Worm (Caenorhabditis elegans) whole organism, L1 larva: Measurements from ENCODE around the gene klp-12.

ENCODE experiments used
- C04F5.9 ChIP-seq: sonication (generic microtip); optimal IDR thresholded peaks from 2 replicates; lab custom pipeline; 2016; ENCODE audit warnings: missing genetic modification characterization, missing compliant biosample characterization
- C16A3.4 ChIP-seq: fragments of 150-350 bp; optimal IDR thresholded peaks from 2 replicates; lab custom pipeline; 2014; ENCODE audit warnings: missing biosample characterization, missing genetic modification characterization
- C34B4.2 ChIP-seq: sonication (generic microtip); optimal IDR thresholded peaks from 2 replicates; lab custom pipeline; 2017; ENCODE audit warnings: mild to moderate bottlenecking, missing genetic modification characterization, missing compliant biosample characterization
- Y116A8C.19 ChIP-seq: sonication (generic microtip); optimal IDR thresholded peaks from 2 replicates; lab custom pipeline; 2016; ENCODE audit warnings: missing compliant biosample characterization, missing genetic modification characterization, borderline replicate concordance
- alr-1 ChIP-seq: fragments of 200-800 bp; sonication (Bioruptor generic); optimal IDR thresholded peaks from 2 replicates; lab custom pipeline; 2018; ENCODE audit warnings: borderline replicate concordance, mild to moderate bottlenecking, missing genetic modification characterization, missing compliant biosample characterization
- aly-2 ChIP-seq: fragments of 150-350 bp; optimal IDR thresholded peaks from 2 replicates; lab custom pipeline; 2014; ENCODE audit warnings: missing biosample characterization, missing genetic modification characterization
- blmp-1 ChIP-seq: fragments of 150-350 bp; optimal IDR thresholded peaks from 2 replicates; lab custom pipeline; 2014; ENCODE audit warnings: missing biosample characterization, missing genetic modification characterization
- ceh-82 ChIP-seq, 3 experiments: fragments of 150-350 bp in 1 of 3; sonication (generic microtip) in 2 of 3; optimal IDR thresholded peaks; 2 replicates each; lab custom pipeline; 2014 to 2017; ENCODE audit warnings: missing biosample characterization in 3 of 3, missing genetic modification characterization in 3 of 3
- ceh-90 ChIP-seq: sonication (generic microtip); optimal IDR thresholded peaks from 2 replicates; lab custom pipeline; 2016; ENCODE audit warnings: missing genetic modification characterization, missing compliant biosample characterization
- dsc-1 ChIP-seq: sonication (generic microtip); optimal IDR thresholded peaks from 2 replicates; lab custom pipeline; 2016; ENCODE audit warnings: mild to moderate bottlenecking, missing genetic modification characterization, missing compliant biosample characterization
- efl-1 ChIP-seq, 4 experiments: fragments of 150-350 bp; optimal IDR thresholded peaks in 3 of 4; peaks in 1 of 4; 1 replicate in 1 of 4; 2 replicates in 3 of 4; lab custom pipeline; 2014; ENCODE audit warnings: missing biosample characterization in 2 of 4, missing genetic modification characterization in 2 of 4, missing genetic modification reagents in 2 of 4
- egl-13 ChIP-seq: sonication (generic microtip); optimal IDR thresholded peaks from 2 replicates; lab custom pipeline; 2016; ENCODE audit warnings: missing genotype, missing genetic modification reagents, missing genetic modification characterization, missing compliant biosample characterization
- egl-27 ChIP-seq, 2 experiments: fragments of 150-350 bp in 1 of 2; sonication (generic microtip); optimal IDR thresholded peaks; 3 replicates each; lab custom pipeline; 2017 to 2018; ENCODE audit warnings: missing biosample characterization in 2 of 2, missing genetic modification characterization in 2 of 2, missing genetic modification reagents in 2 of 2
- elt-3 ChIP-seq, 6 experiments: fragments of 150-350 bp in 1 of 6; sonication (generic microtip); optimal IDR thresholded peaks; 2 replicates each; lab custom pipeline; 2017 to 2018; ENCODE audit warnings: missing biosample characterization in 6 of 6, missing genetic modification characterization in 6 of 6, inconsistent platforms in 1 of 6
- fkh-4 ChIP-seq: sonication (generic microtip); optimal IDR thresholded peaks from 2 replicates; lab custom pipeline; 2016; ENCODE audit warnings: missing compliant biosample characterization, missing genetic modification characterization, borderline replicate concordance
- fkh-8 ChIP-seq: sonication (generic microtip); optimal IDR thresholded peaks from 2 replicates; lab custom pipeline; 2016; ENCODE audit warnings: mild to moderate bottlenecking, missing genetic modification characterization, missing compliant biosample characterization
- fos-1 ChIP-seq: fragments of 150-350 bp; optimal IDR thresholded peaks from 2 replicates; lab custom pipeline; 2014; ENCODE audit warnings: missing biosample characterization, missing genetic modification characterization
- irx-1 ChIP-seq: sonication (generic microtip); optimal IDR thresholded peaks from 2 replicates; lab custom pipeline; 2016; ENCODE audit warnings: missing genetic modification characterization, missing compliant biosample characterization
- isw-1 ChIP-seq: fragments of 200-800 bp; sonication (Bioruptor generic); IDR thresholded peaks from 2 replicates; pipeline ENCODE4 v1.3.6; 2022; ENCODE audit warnings: missing genetic modification characterization, missing compliant biosample characterization
- lin-14 ChIP-seq: fragments of 200-800 bp; sonication (Bioruptor generic); optimal IDR thresholded peaks from 2 replicates; lab custom pipeline; 2018; ENCODE audit warnings: mild to moderate bottlenecking, missing genetic modification characterization, moderate library complexity, missing compliant biosample characterization
- lin-15B ChIP-seq: fragments of 150-350 bp; sonication (generic microtip); optimal IDR thresholded peaks from 3 replicates; lab custom pipeline; 2014; ENCODE audit warnings: missing biosample characterization, missing genetic modification characterization
- lin-35 ChIP-seq, 2 experiments: fragments of 150-350 bp; optimal IDR thresholded peaks; 2 replicates each; lab custom pipeline; 2014; ENCODE audit warnings: missing biosample characterization in 2 of 2, missing genetic modification characterization in 2 of 2, missing genetic modification reagents in 2 of 2
- lir-3 ChIP-seq: sonication (generic microtip); optimal IDR thresholded peaks from 2 replicates; lab custom pipeline; 2016; ENCODE audit warnings: mild to moderate bottlenecking, missing genetic modification characterization, moderate library complexity, missing compliant biosample characterization; ENCODE audit not compliant: poor library complexity
- lsy-2 ChIP-seq, 2 experiments: fragments of 150-350 bp; optimal IDR thresholded peaks; 2 replicates each; lab custom pipeline; 2014; ENCODE audit warnings: missing biosample characterization in 2 of 2, missing genetic modification characterization in 2 of 2
- mdl-1 ChIP-seq, 2 experiments: fragments of 150-350 bp; optimal IDR thresholded peaks; 2 replicates each; lab custom pipeline; 2014 to 2017; ENCODE audit warnings: missing biosample characterization in 2 of 2, missing genetic modification characterization in 2 of 2, inconsistent platforms in 1 of 2
- mep-1 ChIP-seq: fragments of 150-350 bp; optimal IDR thresholded peaks from 2 replicates; lab custom pipeline; 2014; ENCODE audit warnings: missing biosample characterization, missing genetic modification characterization
- nhr-11 ChIP-seq: fragments of 150-350 bp; optimal IDR thresholded peaks from 2 replicates; lab custom pipeline; 2014; ENCODE audit warnings: missing biosample characterization, missing genetic modification characterization
- nhr-12 ChIP-seq: sonication (generic microtip); optimal IDR thresholded peaks from 2 replicates; lab custom pipeline; 2017; ENCODE audit warnings: missing biosample characterization, missing genetic modification characterization
- nhr-19 ChIP-seq: fragments of 200-800 bp; sonication (Bioruptor generic); conservative IDR thresholded peaks from 2 replicates; pipeline ENCODE4 v1.3.6; 2022; ENCODE audit warnings: missing genetic modification characterization, missing compliant biosample characterization
- nhr-20 ChIP-seq: sonication (generic microtip); optimal IDR thresholded peaks from 2 replicates; lab custom pipeline; 2016; ENCODE audit warnings: mild to moderate bottlenecking, missing genetic modification characterization, missing compliant biosample characterization
- nhr-28 ChIP-seq: fragments of 150-350 bp; optimal IDR thresholded peaks from 2 replicates; lab custom pipeline; 2014; ENCODE audit warnings: missing biosample characterization, missing genetic modification characterization
- nhr-47 ChIP-seq: sonication (generic microtip); optimal IDR thresholded peaks from 2 replicates; lab custom pipeline; 2016; ENCODE audit warnings: mild to moderate bottlenecking, missing genetic modification characterization, moderate library complexity, missing compliant biosample characterization
- nhr-71 ChIP-seq: sonication (generic microtip); optimal IDR thresholded peaks from 2 replicates; lab custom pipeline; 2016; ENCODE audit warnings: mild to moderate bottlenecking, missing genetic modification characterization, moderate library complexity, missing compliant biosample characterization
- nhr-76 ChIP-seq: sonication (generic microtip); optimal IDR thresholded peaks from 2 replicates; lab custom pipeline; 2017; ENCODE audit warnings: missing biosample characterization, missing genetic modification characterization
- nhr-85 ChIP-seq: sonication (generic microtip); peaks from one replicate; lab custom pipeline; 2016; ENCODE audit warnings: missing genetic modification characterization, inconsistent platforms, missing compliant biosample characterization
- nhr-90 ChIP-seq: sonication (generic microtip); optimal IDR thresholded peaks from 2 replicates; lab custom pipeline; 2016; ENCODE audit warnings: mild to moderate bottlenecking, missing genetic modification characterization, missing compliant biosample characterization; ENCODE audit not compliant: poor library complexity
- pax-3 ChIP-seq: fragments of 200-800 bp; sonication (Bioruptor generic); optimal IDR thresholded peaks from 2 replicates; lab custom pipeline; 2018; ENCODE audit warnings: mild to moderate bottlenecking, missing genetic modification characterization, moderate library complexity, missing compliant biosample characterization
- rnt-1 ChIP-seq: sonication (generic microtip); optimal IDR thresholded peaks from 2 replicates; lab custom pipeline; 2016; ENCODE audit warnings: mild to moderate bottlenecking, missing genetic modification characterization, moderate library complexity, missing compliant biosample characterization
- skn-1 ChIP-seq: fragments of 150-350 bp; optimal IDR thresholded peaks from 2 replicates; lab custom pipeline; 2014; ENCODE audit warnings: missing biosample characterization, missing genetic modification characterization
- snpc-4 ChIP-seq: fragments of 150-350 bp; optimal IDR thresholded peaks from 2 replicates; lab custom pipeline; 2014; ENCODE audit warnings: missing biosample characterization, missing genetic modification characterization
- snu-23 ChIP-seq: sonication (generic microtip); optimal IDR thresholded peaks from 2 replicates; lab custom pipeline; 2016; ENCODE audit warnings: missing genetic modification characterization, missing compliant biosample characterization
- sox-4 ChIP-seq: sonication (generic microtip); optimal IDR thresholded peaks from 2 replicates; lab custom pipeline; 2016; ENCODE audit warnings: missing genetic modification characterization, missing compliant biosample characterization
- sptf-1 ChIP-seq: fragments of 150-350 bp; optimal IDR thresholded peaks from 2 replicates; lab custom pipeline; 2014; ENCODE audit warnings: missing biosample characterization, missing genetic modification characterization
- sup-37 ChIP-seq: fragments of 200-800 bp; sonication (Bioruptor generic); optimal IDR thresholded peaks from 2 replicates; lab custom pipeline; 2018; ENCODE audit warnings: mild to moderate bottlenecking, missing genetic modification characterization, missing compliant biosample characterization
- swsn-7 ChIP-seq: sonication (generic microtip); optimal IDR thresholded peaks from 2 replicates; lab custom pipeline; 2016; ENCODE audit warnings: missing genetic modification characterization, missing compliant biosample characterization
- tbx-2 ChIP-seq: sonication (generic microtip); optimal IDR thresholded peaks from 2 replicates; lab custom pipeline; 2016; ENCODE audit warnings: missing genetic modification characterization, missing compliant biosample characterization
- unc-130 ChIP-seq: fragments of 150-350 bp; optimal IDR thresholded peaks from 2 replicates; lab custom pipeline; 2017; ENCODE audit warnings: missing biosample characterization, missing genetic modification characterization, inconsistent platforms
- unc-30 ChIP-seq: sonication (generic microtip); optimal IDR thresholded peaks from 2 replicates; lab custom pipeline; 2017; ENCODE audit warnings: missing biosample characterization, missing genetic modification characterization
- unc-86 ChIP-seq: sonication (generic microtip); optimal IDR thresholded peaks from 2 replicates; lab custom pipeline; 2016; ENCODE audit warnings: missing genetic modification characterization, missing compliant biosample characterization
- xbp-1 ChIP-seq: sonication (generic microtip); optimal IDR thresholded peaks from 2 replicates; lab custom pipeline; 2016; ENCODE audit warnings: missing genetic modification characterization, missing compliant biosample characterization
- zip-4 ChIP-seq: fragments of 200-800 bp; sonication (Bioruptor generic); optimal IDR thresholded peaks from 2 replicates; lab custom pipeline; 2018; ENCODE audit warnings: mild to moderate bottlenecking, missing genetic modification characterization, moderate library complexity, missing compliant biosample characterization
- ztf-11 ChIP-seq, 2 experiments: sonication (generic microtip); optimal IDR thresholded peaks; 2 replicates each; lab custom pipeline; 2016 to 2017; ENCODE audit warnings: missing genetic modification characterization in 2 of 2, missing biosample characterization in 1 of 2, missing compliant biosample characterization in 1 of 2

The klp-12 gene

DNA sequence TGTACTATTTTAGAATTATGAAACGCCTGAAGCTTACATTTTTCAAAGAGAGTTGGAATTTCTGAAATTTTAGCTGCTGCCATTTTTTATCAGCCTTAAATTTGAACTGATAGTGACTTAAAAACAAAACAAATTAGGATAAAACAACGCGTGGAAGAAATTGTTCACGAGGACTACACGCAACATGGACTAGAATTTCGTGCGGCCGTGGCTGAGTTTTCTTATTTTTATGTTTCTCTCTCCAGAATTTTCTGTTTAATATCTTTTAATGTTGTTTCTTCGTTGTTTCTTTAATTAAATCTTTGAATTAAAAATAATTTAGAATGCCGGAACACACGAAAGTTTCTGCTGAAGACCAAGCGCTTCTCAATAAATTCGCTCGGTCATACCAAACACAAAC is 44.8 kb downstream of the klp-12 start, which contains the start of the genes B0035.3, B0035.22 and pfd-4:
B0035.3 (minus strand) TSS at position 114 of the 400 bp plus-strand sequence.
B0035.22 (plus strand) TSS at position 269 of the 400 bp plus-strand sequence.
pfd-4 (plus strand) TSS at position 323 of the 400 bp plus-strand sequence.
- TF ChIP-seq unc-130 (tag; lab: Kevin White, UChicago) (peak; percentile 45), ceh-90 (tag; lab: Kevin White, UChicago) (peak; percentile 87), nhr-76 (tag; lab: Kevin White, UChicago) (no peak), C34B4.2 (tag; lab: Kevin White, UChicago) (no peak), tbx-2 (tag; lab: Kevin White, UChicago) (peak; percentile 82), fos-1 (tag; lab: Kevin White, UChicago) (peak; percentile 11), egl-13 (peak; percentile 70), skn-1 (tag; lab: Kevin White, UChicago) (no peak), sox-4 (tag; lab: Kevin White, UChicago) (peak; percentile 67), dsc-1 (peak; percentile 80), pax-3 (tag; lab: Kevin White, UChicago) (peak; percentile 73), lin-14 (GFP tag; lab: Kevin White, UChicago) (peak; percentile 74), lir-3 (peak; percentile 90), fkh-4 (tag; lab: Kevin White, UChicago) (peak; percentile 84), fkh-8 (peak; percentile 39), nhr-11 (tag; lab: Kevin White, UChicago) (no peak), zip-4 (no peak), nhr-47 (tag; lab: Kevin White, UChicago) (peak; percentile 82), unc-86 (peak; percentile 49), nhr-19 (GFP tag; lab: Robert Waterston, UW) (peak; percentile 58), irx-1 (tag; lab: Kevin White, UChicago) (peak; percentile 83), aly-2 (tag; lab: Kevin White, UChicago) (peak; percentile 33), nhr-12 (tag; lab: Kevin White, UChicago) (no peak), swsn-7 (peak; percentile 77), C16A3.4 (tag; lab: Kevin White, UChicago) (peak; percentile 33), nhr-85 (tag; lab: Kevin White, UChicago) (peak; percentile 84), snpc-4 (peak; percentile 44), elt-3 (tag; optimal IDR thresholded peaks at IDR 0.05; lab: Kevin White, UChicago) (peak in 2 of 6 experiments; percentile 16 to 54), nhr-90 (tag; lab: Kevin White, UChicago) (peak; percentile 86), nhr-71 (peak; percentile 82), efl-1 (optimal IDR thresholded peaks at IDR 0.05; lab: Kevin White, UChicago) (peak; percentile 14 to 60), efl-1 (GFP tag; optimal IDR thresholded peaks at IDR 0.05 in 1 of 2; lab: Kevin White, UChicago) (peak; percentile 45 to 73), unc-30 (tag; lab: Kevin White, UChicago) (no peak), alr-1 (tag; lab: Kevin White, UChicago) (no peak), C04F5.9 (tag; lab: Kevin White, UChicago) (peak; percentile 73), nhr-20 (tag; lab: Kevin White, UChicago) (peak; percentile 70), blmp-1 (tag; lab: Kevin White, UChicago) (peak; percentile 39), egl-27 (tag; optimal IDR thresholded peaks at IDR 0.05; lab: Kevin White, UChicago) (no peak), mep-1 (peak; percentile 66), sptf-1 (tag; lab: Kevin White, UChicago) (no peak), ceh-82 (tag; optimal IDR thresholded peaks at IDR 0.05; lab: Kevin White, UChicago) (peak in 1 of 3 experiments; percentile 30), sup-37 (GFP tag; lab: Kevin White, UChicago) (no peak), xbp-1 (tag; lab: Kevin White, UChicago) (peak; percentile 72), isw-1 (no peak), nhr-28 (no peak), lin-35 (GFP tag; optimal IDR thresholded peaks at IDR 0.05; lab: Kevin White, UChicago) (peak; percentile 35 to 50), mdl-1 (tag; optimal IDR thresholded peaks at IDR 0.05; lab: Kevin White, UChicago) (peak in 1 of 2 experiments; percentile 3), snu-23 (peak; percentile 76), lsy-2 (tag; optimal IDR thresholded peaks at IDR 0.05; lab: Kevin White, UChicago) (peak; percentile 70 to 79), Y116A8C.19 (tag; lab: Kevin White, UChicago) (peak; percentile 46), lin-15B (tag; lab: Kevin White, UChicago) (peak; percentile 77), rnt-1 (peak; percentile 94), ztf-11 (tag; optimal IDR thresholded peaks at IDR 0.05; lab: Kevin White, UChicago) (peak in 1 of 2 experiments; percentile 83)
